Worm (Caenorhabditis elegans): ENCODE measurements around the gene Y48E1C.2.

ce11 chrII:13412335-13412734 lies 12.0 kb upstream of the Y48E1C.2 start, which contains the start of gene Y48C3A.18:
- TF ChIP-seq tbx-37 (GFP tag; conservative IDR thresholded peaks at IDR 0.05): no peak
- TF ChIP-seq hmg-4 (GFP tag; optimal IDR thresholded peaks at IDR 0.05): no peak
- TF ChIP-seq tbx-11 (GFP tag; IDR thresholded peaks at IDR 0.05): no peak
- TF ChIP-seq aly-1 (tag; optimal IDR thresholded peaks at IDR 0.05): no peak
- TF ChIP-seq ceh-36 (tag; optimal IDR thresholded peaks at IDR 0.05): no peak
- TF ChIP-seq ama-1 (optimal IDR thresholded peaks at IDR 0.05): no peak
- no peak for TF ChIP-seq flt-1 (GFP tag; IDR thresholded peaks at IDR 0.05)
- TF ChIP-seq tra-4 (tag; optimal IDR thresholded peaks at IDR 0.05): no peak
- no peak for TF ChIP-seq ceh-13 (GFP tag; optimal IDR thresholded peaks at IDR 0.05)
- no peak for TF ChIP-seq ets-7 (tag; optimal IDR thresholded peaks at IDR 0.05)
- TF ChIP-seq B0310.2 (tag; optimal IDR thresholded peaks at IDR 0.05): no peak
- TF ChIP-seq hnd-1 (tag; optimal IDR thresholded peaks at IDR 0.05): no peak
- TF ChIP-seq hmbx-1 (tag; optimal IDR thresholded peaks at IDR 0.05): no peak

Data from whole organism, early embryonic.